Fruit fly (Drosophila melanogaster) whole organism, pupa: ENCODE results near the gene CG10098.

Source experiments
- CG10348 ChIP-seq: fragments of 200-800 bp; sonication (Bioruptor generic); IDR thresholded peaks from 2 replicates; pipeline ENCODE4 v1.3.6; 2022; ENCODE audit warnings: missing biosample characterization, missing genetic modification characterization
- CG12605 ChIP-seq: fragments of 200-800 bp; sonication (Bioruptor generic); IDR thresholded peaks from 2 replicates; pipeline ENCODE4 v1.3.6; 2022; ENCODE audit warnings: missing biosample characterization, missing genetic modification characterization
- CG13204 ChIP-seq: fragments of 200-800 bp; sonication (Bioruptor generic); optimal IDR thresholded peaks from 2 replicates; lab custom pipeline; 2018; ENCODE audit warnings: missing biosample characterization, mild to moderate bottlenecking, missing genetic modification characterization, moderate library complexity
- CG14655 ChIP-seq: fragments of 200-800 bp; sonication (Bioruptor generic); optimal IDR thresholded peaks from 3 replicates; lab custom pipeline; 2017; ENCODE audit warnings: mild to moderate bottlenecking, missing biosample characterization, missing genetic modification reagents, missing genetic modification characterization
- CG15710 ChIP-seq: fragments of 200-800 bp; sonication (Bioruptor generic); optimal IDR thresholded peaks from 2 replicates; lab custom pipeline; 2018; ENCODE audit warnings: missing biosample characterization, mild to moderate bottlenecking, missing genetic modification characterization, moderate library complexity
- CG17806 ChIP-seq: fragments of 200-800 bp; sonication (Bioruptor generic); optimal IDR thresholded peaks from 2 replicates; lab custom pipeline; 2018; ENCODE audit warnings: missing biosample characterization, mild to moderate bottlenecking, missing genetic modification characterization, moderate library complexity
- CG32121 ChIP-seq: fragments of 200-800 bp; sonication (Bioruptor generic); IDR thresholded peaks from 2 replicates; pipeline ENCODE4 v1.3.6; 2022; ENCODE audit warnings: missing biosample characterization, missing genetic modification characterization
- CG34367 ChIP-seq: fragments of 200-800 bp; sonication (Bioruptor generic); optimal IDR thresholded peaks from 2 replicates; lab custom pipeline; 2018; ENCODE audit warnings: missing biosample characterization, mild to moderate bottlenecking, missing genetic modification characterization
- CG4496 ChIP-seq: fragments of 200-800 bp; sonication (Bioruptor generic); IDR thresholded peaks from 3 replicates; pipeline ENCODE4 v1.3.6; 2022; ENCODE audit warnings: missing biosample characterization, missing genetic modification characterization
- CG8159 ChIP-seq: fragments of 200-800 bp; sonication (Bioruptor generic); optimal IDR thresholded peaks from 3 replicates; lab custom pipeline; 2018; ENCODE audit warnings: missing biosample characterization, mild to moderate bottlenecking, missing genetic modification characterization, moderate library complexity
- CG8301 ChIP-seq: fragments of 200-800 bp; sonication (Bioruptor generic); optimal IDR thresholded peaks from 2 replicates; lab custom pipeline; 2018; ENCODE audit warnings: missing biosample characterization, mild to moderate bottlenecking, missing genetic modification characterization
- CG9948 ChIP-seq: fragments of 200-800 bp; sonication (Bioruptor generic); optimal IDR thresholded peaks from 2 replicates; lab custom pipeline; 2018; ENCODE audit warnings: missing biosample characterization, mild to moderate bottlenecking, missing genetic modification characterization, moderate library complexity
- D1 ChIP-seq: fragments of 200-800 bp; sonication (Bioruptor generic); optimal IDR thresholded peaks from 2 replicates; lab custom pipeline; 2018; ENCODE audit warnings: missing biosample characterization, mild to moderate bottlenecking, missing genetic modification characterization, moderate library complexity
- EcR ChIP-seq: fragments of 200-800 bp; sonication (Bioruptor generic); optimal IDR thresholded peaks from 3 replicates; lab custom pipeline; 2019; ENCODE audit warnings: missing biosample characterization, missing genetic modification characterization, mild to moderate bottlenecking, moderate library complexity, missing genetic modification reagents
- Ets98B ChIP-seq: fragments of 200-800 bp; sonication (Bioruptor generic); IDR thresholded peaks from 2 replicates; pipeline ENCODE4 v1.3.6; 2022; ENCODE audit warnings: missing biosample characterization, missing genetic modification characterization
- Pif1A ChIP-seq: fragments of 200-800 bp; sonication (Bioruptor generic); optimal IDR thresholded peaks from 3 replicates; lab custom pipeline; 2016; ENCODE audit warnings: missing biosample characterization, missing genetic modification characterization
- Pif1B ChIP-seq: fragments of 200-800 bp; sonication (Bioruptor generic); optimal IDR thresholded peaks from 3 replicates; lab custom pipeline; 2016; ENCODE audit warnings: missing biosample characterization, missing genetic modification characterization
- Snoo ChIP-seq: fragments of 200-800 bp; sonication (Bioruptor generic); optimal IDR thresholded peaks from 3 replicates; lab custom pipeline; 2017; ENCODE audit warnings: missing biosample characterization, mild to moderate bottlenecking, missing genetic modification characterization, inconsistent platforms
- fd96Ca ChIP-seq: fragments of 200-800 bp; sonication (Bioruptor generic); IDR thresholded peaks from 3 replicates; pipeline ENCODE4 v1.3.6; 2022; ENCODE audit warnings: missing biosample characterization, missing genetic modification characterization
- gl ChIP-seq: fragments of 200-800 bp; sonication (Bioruptor generic); optimal IDR thresholded peaks from 2 replicates; lab custom pipeline; 2018; ENCODE audit warnings: missing biosample characterization, mild to moderate bottlenecking, missing genetic modification characterization
- rn ChIP-seq: fragments of 200-800 bp; sonication (Bioruptor generic); IDR thresholded peaks from 2 replicates; pipeline ENCODE4 v1.3.6; 2022; ENCODE audit warnings: missing biosample characterization, missing genetic modification characterization

CG10098 gene

dm6 chr3R:7150544-7151406 lies 26.4 kb downstream of the CG10098 start, which contains the start of the genes gfzf and Sas-4:
Gene gfzf, minus strand, starts transcription at chr3R:7150968.
Gene Sas-4, plus strand, starts transcription at chr3R:7151367.
- TF ChIP-seq EcR (no peak), Ets98B (GFP tag; lab: Robert Waterston, UW) (peak; percentile 29; the same call in 1 of the 2 replicates), CG15710 (tag; lab: Kevin White, UChicago) (peak; percentile 62), CG4496 (peak; percentile 64; the same call in 2 of the 3 replicates), fd96Ca (GFP tag; lab: Robert Waterston, UW) (peak; percentile 84), CG8301 (tag; lab: Kevin White, UChicago) (no peak), Pif1A (GFP tag; lab: Kevin White, UChicago) (no peak), CG10348 (no peak), CG9948 (peak; percentile 39), Pif1B (GFP tag; lab: Kevin White, UChicago) (no peak), CG13204 (no peak), CG14655 (GFP tag; lab: Kevin White, UChicago) (no peak), CG34367 (tag; lab: Kevin White, UChicago) (peak; percentile 51), CG8159 (no peak), CG32121 (GFP tag; lab: Robert Waterston, UW) (no peak; the same call in 1 of the 2 replicates), CG12605 (0 out of 2 replicates have a peak, but pooled peaks have one; percentile 8), gl (no peak), D1 (tag; lab: Kevin White, UChicago) (no peak), Snoo (peak; percentile 62), rn (GFP tag; lab: Robert Waterston, UW) (peak; percentile 43; the same call in 1 of the 2 replicates), CG17806 (tag; lab: Kevin White, UChicago) (peak; percentile 50)
- TF ChIP-seq, all 21 proteins: peak for 10

dm6 chr3R:7154586-7155357 lies 30.4 kb downstream of the CG10098 start, which contains the start of gene MAGE:
Gene MAGE, minus strand, starts transcription at chr3R:7155180.
- TF ChIP-seq CG10348 (no peak), gl (no peak), CG12605 (no peak), Snoo (no peak), Pif1A (GFP tag; lab: Kevin White, UChicago) (no peak), CG17806 (tag; lab: Kevin White, UChicago) (no peak), CG8159 (no peak), fd96Ca (GFP tag; lab: Robert Waterston, UW) (no peak), CG34367 (tag; lab: Kevin White, UChicago) (no peak), CG9948 (no peak), EcR (no peak), CG32121 (GFP tag; lab: Robert Waterston, UW) (no peak), CG15710 (tag; lab: Kevin White, UChicago) (no peak)
- TF ChIP-seq, all 21 proteins: peak for 0

- TF ChIP-seq CG8301 (tag; lab: Kevin White, UChicago) (no peak), CG17806 (tag; lab: Kevin White, UChicago) (no peak), CG34367 (tag; lab: Kevin White, UChicago) (no peak), CG15710 (tag; lab: Kevin White, UChicago) (no peak), CG8159 (no peak), rn (GFP tag; lab: Robert Waterston, UW) (no peak), CG13204 (no peak), gl (no peak), CG10348 (no peak), CG14655 (GFP tag; lab: Kevin White, UChicago) (no peak)
- TF ChIP-seq, all 21 proteins: peak for 0
These were observed 32.8 kb downstream of the CG10098 start for dm6 chr3R:7157102-7157501.

DNA sequence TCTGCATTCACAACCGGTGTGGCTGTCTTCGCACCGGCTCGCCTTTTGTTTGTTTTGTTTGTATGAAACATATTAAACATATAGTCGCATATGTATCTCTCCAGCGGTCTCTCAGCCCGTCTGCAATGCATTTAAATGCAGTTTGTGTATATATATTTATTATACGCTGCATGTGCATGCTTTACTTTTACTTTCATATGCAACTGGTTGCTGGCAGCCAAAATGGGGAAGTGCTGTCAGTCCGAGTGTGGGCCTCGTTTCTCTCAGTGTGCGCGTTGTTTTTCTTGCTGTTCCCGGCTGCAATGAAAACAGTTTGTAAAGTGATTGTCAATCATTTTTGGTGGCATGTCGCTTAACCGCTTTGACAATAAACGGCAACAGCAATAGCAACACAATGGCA lies 35.3 kb downstream of the CG10098 start:
- TF ChIP-seq CG10348 (no peak), Pif1B (GFP tag; lab: Kevin White, UChicago) (peak; percentile 13), CG12605 (no peak), fd96Ca (GFP tag; lab: Robert Waterston, UW) (no peak), CG8159 (no peak), Snoo (peak; percentile 0), D1 (tag; lab: Kevin White, UChicago) (no peak), CG4496 (no peak), CG13204 (no peak), CG32121 (GFP tag; lab: Robert Waterston, UW) (no peak), EcR (peak; percentile 9)

DNA sequence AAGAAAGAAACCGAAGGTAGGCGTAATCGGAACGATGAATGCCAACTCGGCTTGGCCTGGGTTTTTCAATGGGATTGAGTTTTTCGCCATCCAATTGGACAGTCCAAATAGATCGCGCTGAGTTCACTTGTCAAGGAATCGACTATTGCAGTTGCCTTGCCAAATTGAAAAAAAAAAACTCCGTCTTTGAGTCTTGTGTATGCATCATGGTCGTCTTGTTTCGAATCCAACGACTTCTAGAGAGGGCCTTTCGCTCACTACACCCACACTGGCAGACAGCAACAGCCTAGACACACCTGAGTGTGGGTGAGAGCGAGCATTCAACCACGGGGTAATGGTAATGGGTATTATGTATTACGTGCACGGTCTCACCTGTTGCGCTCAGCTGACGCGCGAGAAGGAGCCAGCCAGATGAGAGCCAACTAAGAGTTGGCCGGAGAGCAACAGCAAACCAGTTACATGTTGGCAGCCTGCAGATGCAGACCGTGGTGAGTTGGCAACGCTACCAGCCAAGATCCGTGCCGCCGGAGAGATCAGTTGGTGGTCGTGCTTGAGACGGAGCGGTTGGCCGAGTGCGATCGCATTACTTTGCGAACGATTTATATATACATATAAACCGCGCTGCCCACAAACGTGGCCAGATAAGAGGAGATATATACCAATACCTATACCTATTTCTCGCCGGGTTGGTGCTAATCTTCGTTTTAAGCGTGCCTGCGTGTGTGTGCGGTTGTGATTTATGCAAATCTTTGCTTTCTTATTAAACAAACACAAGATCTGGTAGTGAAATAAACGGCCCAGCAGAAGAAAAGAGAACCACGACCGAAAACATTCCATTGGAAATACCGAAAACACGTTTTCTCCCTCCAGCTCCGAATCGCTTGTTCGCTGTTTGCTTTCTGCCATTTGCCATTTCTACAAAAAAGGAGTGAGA lies 38.3 kb downstream of the CG10098 start, which contains the start of gene sas:
sas (plus strand) TSS at position 453 of the 934 bp plus-strand sequence.
- TF ChIP-seq CG9948 = no peak
- no peak for TF ChIP-seq CG17806 (tag; lab: Kevin White, UChicago)
- no peak for TF ChIP-seq CG8301 (tag; lab: Kevin White, UChicago)
- TF ChIP-seq Pif1B (GFP tag; lab: Kevin White, UChicago) = peak; percentile 28
- no peak for TF ChIP-seq CG10348
- no peak for TF ChIP-seq CG32121 (GFP tag; lab: Robert Waterston, UW)
- no peak for TF ChIP-seq Pif1A (GFP tag; lab: Kevin White, UChicago)
- TF ChIP-seq CG8159 = no peak
- TF ChIP-seq CG4496 = peak; percentile 45; the same call in 2 of the 3 replicates
- no peak for TF ChIP-seq D1 (tag; lab: Kevin White, UChicago)
- TF ChIP-seq Ets98B (GFP tag; lab: Robert Waterston, UW) = peak; percentile 17; the same call in 1 of the 2 replicates
- no peak for TF ChIP-seq rn (GFP tag; lab: Robert Waterston, UW)
- no peak for TF ChIP-seq CG15710 (tag; lab: Kevin White, UChicago)
- TF ChIP-seq Snoo = peak; percentile 16
- TF ChIP-seq gl = no peak
- peak; percentile 14 for TF ChIP-seq CG13204
- TF ChIP-seq EcR = peak; percentile 97
- no peak for TF ChIP-seq CG34367 (tag; lab: Kevin White, UChicago)
- peak; percentile 46; the same call in 1 of the 2 replicates for TF ChIP-seq CG12605
